Worm (Caenorhabditis elegans) whole organism, L1 larva: ENCODE results near the gene hil-2.

ENCODE experiments used
- C16A3.4 ChIP-seq: fragments of 150-350 bp; optimal IDR thresholded peaks from 2 replicates; lab custom pipeline; 2014; ENCODE audit warnings: missing biosample characterization, missing genetic modification characterization
- F16B12.6 ChIP-seq: fragments of 150-350 bp; optimal IDR thresholded peaks from 2 replicates; lab custom pipeline; 2014; ENCODE audit warnings: missing biosample characterization, missing genetic modification characterization
- Y116A8C.19 ChIP-seq: sonication (generic microtip); optimal IDR thresholded peaks from 2 replicates; lab custom pipeline; 2016; ENCODE audit warnings: missing compliant biosample characterization, missing genetic modification characterization, borderline replicate concordance
- aha-1 ChIP-seq: fragments of 150-350 bp; optimal IDR thresholded peaks from 2 replicates; lab custom pipeline; 2014; ENCODE audit warnings: missing biosample characterization, missing genetic modification characterization
- blmp-1 ChIP-seq: fragments of 150-350 bp; optimal IDR thresholded peaks from 2 replicates; lab custom pipeline; 2014; ENCODE audit warnings: missing biosample characterization, missing genetic modification characterization
- ceh-63 ChIP-seq: fragments of 200-800 bp; sonication (Bioruptor generic); optimal IDR thresholded peaks from 2 replicates; lab custom pipeline; 2018; ENCODE audit warnings: mild to moderate bottlenecking, missing genetic modification characterization, missing compliant biosample characterization
- ceh-8 ChIP-seq: fragments of 200-800 bp; sonication (Bioruptor generic); optimal IDR thresholded peaks from 2 replicates; lab custom pipeline; 2018; ENCODE audit warnings: mild to moderate bottlenecking, missing genetic modification characterization, moderate library complexity, missing compliant biosample characterization
- ceh-88 ChIP-seq: fragments of 200-800 bp; sonication (Bioruptor generic); IDR thresholded peaks from 2 replicates; pipeline ENCODE4 v1.3.6; 2022; ENCODE audit warnings: missing genetic modification characterization, missing compliant biosample characterization
- ces-1 ChIP-seq: fragments of 150-350 bp; optimal IDR thresholded peaks from 2 replicates; lab custom pipeline; 2014; ENCODE audit warnings: missing biosample characterization, missing genetic modification reagents, missing genetic modification characterization
- efl-1 ChIP-seq, 4 experiments: fragments of 150-350 bp; optimal IDR thresholded peaks in 3 of 4; peaks in 1 of 4; 1 replicate in 1 of 4; 2 replicates in 3 of 4; lab custom pipeline; 2014; ENCODE audit warnings: missing biosample characterization in 2 of 4, missing genetic modification characterization in 2 of 4, missing genetic modification reagents in 2 of 4
- egl-13 ChIP-seq: sonication (generic microtip); optimal IDR thresholded peaks from 2 replicates; lab custom pipeline; 2016; ENCODE audit warnings: missing genotype, missing genetic modification reagents, missing genetic modification characterization, missing compliant biosample characterization
- elt-2 ChIP-seq: sonication (generic microtip); optimal IDR thresholded peaks from 2 replicates; lab custom pipeline; 2016; ENCODE audit warnings: missing genetic modification characterization, mild to moderate bottlenecking, inconsistent platforms, missing compliant biosample characterization, missing genetic modification reagents
- elt-3 ChIP-seq, 6 experiments: fragments of 150-350 bp in 1 of 6; sonication (generic microtip); optimal IDR thresholded peaks; 2 replicates each; lab custom pipeline; 2017 to 2018; ENCODE audit warnings: missing biosample characterization in 6 of 6, missing genetic modification characterization in 6 of 6, inconsistent platforms in 1 of 6
- ets-5 ChIP-seq: fragments of 200-800 bp; sonication (Bioruptor generic); IDR thresholded peaks from 2 replicates; pipeline ENCODE4 v1.3.6; 2022; ENCODE audit warnings: missing genetic modification characterization, missing compliant biosample characterization
- fkh-4 ChIP-seq: sonication (generic microtip); optimal IDR thresholded peaks from 2 replicates; lab custom pipeline; 2016; ENCODE audit warnings: missing compliant biosample characterization, missing genetic modification characterization, borderline replicate concordance
- fkh-8 ChIP-seq: sonication (generic microtip); optimal IDR thresholded peaks from 2 replicates; lab custom pipeline; 2016; ENCODE audit warnings: mild to moderate bottlenecking, missing genetic modification characterization, missing compliant biosample characterization
- grh-1 ChIP-seq: fragments of 200-800 bp; sonication (Bioruptor generic); IDR thresholded peaks from 2 replicates; pipeline ENCODE4 v1.3.6; 2022; ENCODE audit warnings: missing genetic modification reagents, missing genetic modification characterization, missing compliant biosample characterization
- hlh-17 ChIP-seq: fragments of 200-800 bp; sonication (Bioruptor generic); optimal IDR thresholded peaks from 2 replicates; lab custom pipeline; 2018; ENCODE audit warnings: missing genetic modification characterization, mild to moderate bottlenecking, missing compliant biosample characterization, moderate library complexity, borderline replicate concordance
- hpl-2 ChIP-seq: fragments of 150-350 bp; optimal IDR thresholded peaks from 2 replicates; lab custom pipeline; 2014; ENCODE audit warnings: missing biosample characterization, missing genetic modification reagents, missing genetic modification characterization
- isw-1 ChIP-seq: fragments of 200-800 bp; sonication (Bioruptor generic); IDR thresholded peaks from 2 replicates; pipeline ENCODE4 v1.3.6; 2022; ENCODE audit warnings: missing genetic modification characterization, missing compliant biosample characterization
- jun-1 ChIP-seq: fragments of 150-350 bp; optimal IDR thresholded peaks from 2 replicates; lab custom pipeline; 2014; ENCODE audit warnings: missing biosample characterization, missing genetic modification reagents, missing genetic modification characterization
- lin-13 ChIP-seq: fragments of 150-350 bp; optimal IDR thresholded peaks from 2 replicates; lab custom pipeline; 2014; ENCODE audit warnings: missing biosample characterization, missing genetic modification reagents, missing genetic modification characterization
- lin-14 ChIP-seq: fragments of 200-800 bp; sonication (Bioruptor generic); optimal IDR thresholded peaks from 2 replicates; lab custom pipeline; 2018; ENCODE audit warnings: mild to moderate bottlenecking, missing genetic modification characterization, moderate library complexity, missing compliant biosample characterization
- lin-15B ChIP-seq: fragments of 150-350 bp; sonication (generic microtip); optimal IDR thresholded peaks from 3 replicates; lab custom pipeline; 2014; ENCODE audit warnings: missing biosample characterization, missing genetic modification characterization
- lir-3 ChIP-seq: sonication (generic microtip); optimal IDR thresholded peaks from 2 replicates; lab custom pipeline; 2016; ENCODE audit warnings: mild to moderate bottlenecking, missing genetic modification characterization, moderate library complexity, missing compliant biosample characterization; ENCODE audit not compliant: poor library complexity
- lsy-2 ChIP-seq, 2 experiments: fragments of 150-350 bp; optimal IDR thresholded peaks; 2 replicates each; lab custom pipeline; 2014; ENCODE audit warnings: missing biosample characterization in 2 of 2, missing genetic modification characterization in 2 of 2
- mdl-1 ChIP-seq, 2 experiments: fragments of 150-350 bp; optimal IDR thresholded peaks; 2 replicates each; lab custom pipeline; 2014 to 2017; ENCODE audit warnings: missing biosample characterization in 2 of 2, missing genetic modification characterization in 2 of 2, inconsistent platforms in 1 of 2
- mef-2 ChIP-seq: fragments of 150-350 bp; optimal IDR thresholded peaks from 2 replicates; lab custom pipeline; 2014; ENCODE audit warnings: missing biosample characterization, missing genetic modification characterization
- mep-1 ChIP-seq: fragments of 150-350 bp; optimal IDR thresholded peaks from 2 replicates; lab custom pipeline; 2014; ENCODE audit warnings: missing biosample characterization, missing genetic modification characterization
- nhr-19 ChIP-seq: fragments of 200-800 bp; sonication (Bioruptor generic); conservative IDR thresholded peaks from 2 replicates; pipeline ENCODE4 v1.3.6; 2022; ENCODE audit warnings: missing genetic modification characterization, missing compliant biosample characterization
- nhr-20 ChIP-seq: sonication (generic microtip); optimal IDR thresholded peaks from 2 replicates; lab custom pipeline; 2016; ENCODE audit warnings: mild to moderate bottlenecking, missing genetic modification characterization, missing compliant biosample characterization
- nhr-237 ChIP-seq: fragments of 150-350 bp; optimal IDR thresholded peaks from 2 replicates; lab custom pipeline; 2014; ENCODE audit warnings: missing biosample characterization, missing genetic modification characterization
- nhr-28 ChIP-seq: fragments of 150-350 bp; optimal IDR thresholded peaks from 2 replicates; lab custom pipeline; 2014; ENCODE audit warnings: missing biosample characterization, missing genetic modification characterization
- nhr-47 ChIP-seq: sonication (generic microtip); optimal IDR thresholded peaks from 2 replicates; lab custom pipeline; 2016; ENCODE audit warnings: mild to moderate bottlenecking, missing genetic modification characterization, moderate library complexity, missing compliant biosample characterization
- nhr-76 ChIP-seq: sonication (generic microtip); optimal IDR thresholded peaks from 2 replicates; lab custom pipeline; 2017; ENCODE audit warnings: missing biosample characterization, missing genetic modification characterization
- nhr-85 ChIP-seq: sonication (generic microtip); peaks from one replicate; lab custom pipeline; 2016; ENCODE audit warnings: missing genetic modification characterization, inconsistent platforms, missing compliant biosample characterization
- pqm-1 ChIP-seq: sonication (generic microtip); optimal IDR thresholded peaks from 3 replicates; lab custom pipeline; 2017; ENCODE audit warnings: missing biosample characterization, missing genetic modification characterization
- swsn-7 ChIP-seq: sonication (generic microtip); optimal IDR thresholded peaks from 2 replicates; lab custom pipeline; 2016; ENCODE audit warnings: missing genetic modification characterization, missing compliant biosample characterization
- tlp-1 ChIP-seq: fragments of 150-350 bp; optimal IDR thresholded peaks from 2 replicates; lab custom pipeline; 2014; ENCODE audit warnings: missing biosample characterization, missing genetic modification characterization
- unc-62 ChIP-seq: fragments of 150-350 bp; optimal IDR thresholded peaks from 2 replicates; lab custom pipeline; 2014; ENCODE audit warnings: missing biosample characterization, missing genetic modification reagents, missing genetic modification characterization
- unc-86 ChIP-seq: sonication (generic microtip); optimal IDR thresholded peaks from 2 replicates; lab custom pipeline; 2016; ENCODE audit warnings: missing genetic modification characterization, missing compliant biosample characterization
- unc-98 ChIP-seq: fragments of 200-800 bp; sonication (Bioruptor generic); IDR thresholded peaks from 2 replicates; pipeline ENCODE4 v1.3.6; 2022; ENCODE audit warnings: missing genetic modification characterization, missing compliant biosample characterization
- ztf-11 ChIP-seq, 2 experiments: sonication (generic microtip); optimal IDR thresholded peaks; 2 replicates each; lab custom pipeline; 2016 to 2017; ENCODE audit warnings: missing genetic modification characterization in 2 of 2, missing biosample characterization in 1 of 2, missing compliant biosample characterization in 1 of 2

Gene hil-2

ce11 chrIV:6329339-6329738 is 35.3 kb downstream of the hil-2 start, which contains the start of gene seu-1:
Gene seu-1 (plus strand): TSS chrIV:6329639.
- TF ChIP-seq efl-1 (optimal IDR thresholded peaks at IDR 0.05; lab: Kevin White, UChicago) (no peak), efl-1 (GFP tag; optimal IDR thresholded peaks at IDR 0.05 in 1 of 2; lab: Kevin White, UChicago) (peak in 1 of 2 experiments; percentile 65), ces-1 (GFP tag; lab: Kevin White, UChicago) (no peak)

- TF ChIP-seq lin-14 (peak; percentile 26), Y116A8C.19 (tag; lab: Kevin White, UChicago) (no peak), egl-13 (tag; lab: Kevin White, UChicago) (no peak), nhr-20 (tag; lab: Kevin White, UChicago) (no peak), mep-1 (tag; lab: Kevin White, UChicago) (no peak), elt-2 (peak; percentile 12)
Observed at ce11 chrIV:6330790-6331189, 36.8 kb downstream of the hil-2 start.

- no peak for TF ChIP-seq nhr-237
- TF ChIP-seq lsy-2 (tag; optimal IDR thresholded peaks at IDR 0.05; lab: Kevin White, UChicago) = no peak
- no peak for TF ChIP-seq mef-2 (tag; lab: Kevin White, UChicago)
- TF ChIP-seq hlh-17 = no peak
- no peak for TF ChIP-seq nhr-47 (tag; lab: Kevin White, UChicago)
- TF ChIP-seq nhr-19 (GFP tag; lab: Robert Waterston, UW) = 0 out of 2 replicates have a peak, but pooled peaks have one; percentile 5
Observed at ce11 chrIV:6333915-6334314, 39.9 kb downstream of the hil-2 start, which contains the start of gene blos-2. Gene blos-2 (plus strand): TSS chrIV:6334215.

ce11 chrIV:6335908-6336307 is 41.9 kb downstream of the hil-2 start, which contains the start of gene mif-4:
Gene mif-4 (minus strand): TSS chrIV:6335994.
- TF ChIP-seq lin-14 = peak; percentile 56
- no peak for TF ChIP-seq jun-1 (tag; lab: Kevin White, UChicago)
- TF ChIP-seq mep-1 (tag; lab: Kevin White, UChicago) = peak; percentile 14
- TF ChIP-seq blmp-1 (tag; lab: Kevin White, UChicago) = peak; percentile 31
- TF ChIP-seq nhr-237 = no peak
- TF ChIP-seq mdl-1 (tag; optimal IDR thresholded peaks at IDR 0.05; lab: Kevin White, UChicago) = peak in 1 of 2 experiments; percentile 9

- TF ChIP-seq mdl-1 (tag; optimal IDR thresholded peaks at IDR 0.05; lab: Kevin White, UChicago) (peak; percentile 32 to 100), C16A3.4 (peak; percentile 88), ztf-11 (tag; optimal IDR thresholded peaks at IDR 0.05; lab: Kevin White, UChicago) (peak in 1 of 2 experiments; percentile 95), unc-86 (tag; lab: Kevin White, UChicago) (peak; percentile 92), nhr-85 (tag; lab: Kevin White, UChicago) (peak; percentile 100), hpl-2 (GFP tag; lab: Kevin White, UChicago) (peak; percentile 74), ceh-63 (no peak), swsn-7 (tag; lab: Kevin White, UChicago) (peak; percentile 93), lir-3 (tag; lab: Kevin White, UChicago) (peak; percentile 90), efl-1 (optimal IDR thresholded peaks at IDR 0.05; lab: Kevin White, UChicago) (peak; percentile 85 to 89), efl-1 (GFP tag; optimal IDR thresholded peaks at IDR 0.05 in 1 of 2; lab: Kevin White, UChicago) (peak; percentile 72 to 97), aha-1 (peak; percentile 90), unc-62 (no peak), elt-2 (peak; percentile 97), F16B12.6 (tag; lab: Kevin White, UChicago) (peak; percentile 41), nhr-28 (tag; lab: Kevin White, UChicago) (no peak), fkh-4 (tag; lab: Kevin White, UChicago) (peak; percentile 61), fkh-8 (tag; lab: Kevin White, UChicago) (peak; percentile 96), ets-5 (no peak), pqm-1 (tag; lab: Kevin White, UChicago) (no peak), lin-14 (peak; percentile 99), lin-13 (GFP tag; lab: Kevin White, UChicago) (peak; percentile 87), unc-98 (GFP tag; lab: Robert Waterston, UW) (peak; percentile 64; the same call in 1 of the 2 replicates), lin-15B (tag; lab: Kevin White, UChicago) (peak; percentile 22), ceh-8 (GFP tag; lab: Kevin White, UChicago) (peak; percentile 82), grh-1 (GFP tag; lab: Robert Waterston, UW) (peak; percentile 90), ceh-88 (peak; percentile 85), nhr-19 (GFP tag; lab: Robert Waterston, UW) (peak; percentile 95), elt-3 (tag; optimal IDR thresholded peaks at IDR 0.05; lab: Kevin White, UChicago) (peak in 3 of 6 experiments; percentile 49 to 97 (median 92)), nhr-76 (tag; lab: Kevin White, UChicago) (no peak), isw-1 (GFP tag; lab: Robert Waterston, UW) (peak; percentile 70), tlp-1 (tag; lab: Kevin White, UChicago) (no peak)
Observed at ce11 chrIV:6336748-6337147, 42.7 kb downstream of the hil-2 start.
